Fruit fly (Drosophila melanogaster) whole organism, prepupa: ENCODE data around the gene nxf2.
"Not testable (repeated sequence)": the region's sequence is repeated elsewhere in the genome, so short reads cannot be mapped to it uniquely, and the experiment has no call there.

Experiments used
- CG10631 ChIP-seq: fragments of 200-800 bp; sonication (Bioruptor generic); optimal IDR thresholded peaks from 2 replicates; lab custom pipeline; 2016; ENCODE audit warnings: missing biosample characterization, missing genetic modification characterization
- CG11762 ChIP-seq: fragments of 200-800 bp; sonication (Bioruptor generic); optimal IDR thresholded peaks from 3 replicates; lab custom pipeline; 2016; ENCODE audit warnings: missing biosample characterization, missing genetic modification characterization; ENCODE audit not compliant: insufficient read depth
- CG11902 ChIP-seq: fragments of 200-800 bp; sonication (Bioruptor generic); optimal IDR thresholded peaks from 3 replicates; lab custom pipeline; 2016; ENCODE audit warnings: missing biosample characterization, missing genetic modification characterization
- CG15336 ChIP-seq: fragments of 200-800 bp; sonication (Bioruptor generic); IDR thresholded peaks from 2 replicates; pipeline ENCODE4 v1.3.6; 2022; ENCODE audit warnings: missing biosample characterization, missing genetic modification characterization
- CG1621 ChIP-seq: fragments of 200-800 bp; sonication (Bioruptor generic); optimal IDR thresholded peaks from 3 replicates; lab custom pipeline; 2018; ENCODE audit warnings: missing biosample characterization, mild to moderate bottlenecking, missing genetic modification characterization
- CG16779 ChIP-seq: fragments of 200-800 bp; sonication (Bioruptor generic); optimal IDR thresholded peaks from 3 replicates; lab custom pipeline; 2017; ENCODE audit warnings: missing biosample characterization, mild to moderate bottlenecking, missing genetic modification characterization
- CG32006 ChIP-seq: fragments of 200-800 bp; sonication (Bioruptor generic); optimal IDR thresholded peaks from 3 replicates; lab custom pipeline; 2017; ENCODE audit warnings: missing biosample characterization, mild to moderate bottlenecking, missing genetic modification characterization
- CG34406 ChIP-seq: fragments of 200-800 bp; sonication (Bioruptor generic); optimal IDR thresholded peaks from 3 replicates; lab custom pipeline; 2016; ENCODE audit warnings: missing biosample characterization, missing genetic modification characterization
- CG4318 ChIP-seq: fragments of 200-800 bp; sonication (Bioruptor generic); optimal IDR thresholded peaks from 3 replicates; lab custom pipeline; 2017; ENCODE audit warnings: missing biosample characterization, mild to moderate bottlenecking, missing genetic modification characterization
- CG6163 ChIP-seq: fragments of 200-800 bp; sonication (Bioruptor generic); IDR thresholded peaks from 3 replicates; pipeline ENCODE4 v1.3.6; 2022; ENCODE audit warnings: missing biosample characterization, missing genetic modification characterization
- CG6276 ChIP-seq: fragments of 200-800 bp; sonication (Bioruptor generic); optimal IDR thresholded peaks from 2 replicates; lab custom pipeline; 2017; ENCODE audit warnings: missing biosample characterization, mild to moderate bottlenecking, missing genetic modification characterization
- CG6792 ChIP-seq: fragments of 200-800 bp; sonication (Bioruptor generic); optimal IDR thresholded peaks from 3 replicates; lab custom pipeline; 2016; ENCODE audit warnings: missing biosample characterization, missing genetic modification characterization
- CG6854 ChIP-seq: fragments of 200-800 bp; sonication (Bioruptor generic); optimal IDR thresholded peaks from 2 replicates; lab custom pipeline; 2017; ENCODE audit warnings: missing biosample characterization, mild to moderate bottlenecking, missing genetic modification characterization
- CG7368 ChIP-seq: fragments of 200-800 bp; sonication (Bioruptor generic); optimal IDR thresholded peaks from 3 replicates; lab custom pipeline; 2016; ENCODE audit warnings: missing biosample characterization, missing genetic modification characterization
- CG8119 ChIP-seq: fragments of 200-800 bp; sonication (Bioruptor generic); IDR thresholded peaks from 3 replicates; pipeline ENCODE4 v1.3.6; 2022; ENCODE audit warnings: missing biosample characterization, missing genetic modification characterization
- CG8319 ChIP-seq: fragments of 200-800 bp; sonication (Bioruptor generic); optimal IDR thresholded peaks from 3 replicates; lab custom pipeline; 2016; ENCODE audit warnings: missing biosample characterization, missing genetic modification characterization
- CG8632 ChIP-seq: fragments of 200-800 bp; sonication (Bioruptor generic); optimal IDR thresholded peaks from 3 replicates; lab custom pipeline; 2016; ENCODE audit warnings: missing biosample characterization, missing genetic modification characterization
- CG9139 ChIP-seq: fragments of 200-800 bp; sonication (Bioruptor generic); optimal IDR thresholded peaks from 3 replicates; lab custom pipeline; 2017; ENCODE audit warnings: missing biosample characterization, mild to moderate bottlenecking, missing genetic modification characterization
- Eip75B ChIP-seq: fragments of 200-800 bp; sonication (Bioruptor generic); optimal IDR thresholded peaks from 3 replicates; lab custom pipeline; 2016; ENCODE audit warnings: missing biosample characterization, missing genetic modification characterization
- Eip78C ChIP-seq: fragments of 200-800 bp; sonication (Bioruptor generic); peaks from one replicate; lab custom pipeline; 2016; ENCODE audit warnings: missing biosample characterization, missing genetic modification characterization
- Eip93F ChIP-seq: fragments of 200-800 bp; sonication (Bioruptor generic); optimal IDR thresholded peaks from 2 replicates; lab custom pipeline; 2016; ENCODE audit warnings: missing biosample characterization, mild to moderate bottlenecking, missing genetic modification characterization
- Ets96B ChIP-seq: fragments of 200-800 bp; optimal IDR thresholded peaks from 2 replicates; lab custom pipeline; 2019; ENCODE audit warnings: missing biosample characterization, mild to moderate bottlenecking, missing genetic modification characterization, moderate library complexity
- Lpt ChIP-seq: fragments of 200-800 bp; sonication (Bioruptor generic); optimal IDR thresholded peaks from 3 replicates; lab custom pipeline; 2016; ENCODE audit warnings: missing biosample characterization, missing genetic modification characterization
- Met ChIP-seq: fragments of 200-800 bp; sonication (Bioruptor generic); optimal IDR thresholded peaks from 3 replicates; lab custom pipeline; 2016; ENCODE audit warnings: missing biosample characterization, missing genetic modification characterization
- Smox ChIP-seq: fragments of 200-800 bp; sonication (Bioruptor generic); optimal IDR thresholded peaks from 3 replicates; lab custom pipeline; 2016; ENCODE audit warnings: missing biosample characterization, missing genetic modification characterization
- Sox102F ChIP-seq: fragments of 200-800 bp; sonication (Bioruptor generic); optimal IDR thresholded peaks from 2 replicates; lab custom pipeline; 2016; ENCODE audit warnings: missing biosample characterization, mild to moderate bottlenecking, missing genetic modification characterization
- Sox14 ChIP-seq: fragments of 200-800 bp; sonication (Bioruptor generic); optimal IDR thresholded peaks from 3 replicates; lab custom pipeline; 2016; ENCODE audit warnings: missing biosample characterization, missing genetic modification characterization
- achi ChIP-seq: fragments of 200-800 bp; sonication (Bioruptor generic); optimal IDR thresholded peaks from 3 replicates; lab custom pipeline; 2016; ENCODE audit warnings: missing biosample characterization, missing genetic modification characterization
- acj6 ChIP-seq: fragments of 200-800 bp; sonication (Bioruptor generic); optimal IDR thresholded peaks from 3 replicates; lab custom pipeline; 2016; ENCODE audit warnings: missing biosample characterization, missing genetic modification characterization
- dsx ChIP-seq: fragments of 200-800 bp; optimal IDR thresholded peaks from 3 replicates; lab custom pipeline; 2019; ENCODE audit warnings: missing biosample characterization, mild to moderate bottlenecking, missing genetic modification characterization, moderate library complexity; ENCODE audit not compliant: poor library complexity, severe bottlenecking
- eg ChIP-seq: fragments of 200-800 bp; sonication (Bioruptor generic); IDR thresholded peaks from 3 replicates; pipeline ENCODE4 v1.3.6; 2022; ENCODE audit warnings: missing biosample characterization, missing genetic modification characterization
- esn ChIP-seq: fragments of 200-800 bp; sonication (Bioruptor generic); optimal IDR thresholded peaks from 2 replicates; lab custom pipeline; 2016; ENCODE audit warnings: missing biosample characterization, mild to moderate bottlenecking, missing genetic modification characterization, moderate library complexity
- fkh ChIP-seq: fragments of 200-800 bp; sonication (Bioruptor generic); optimal IDR thresholded peaks from 3 replicates; lab custom pipeline; 2017; ENCODE audit warnings: missing biosample characterization, mild to moderate bottlenecking, missing genetic modification characterization, moderate library complexity
- lz ChIP-seq: fragments of 200-800 bp; sonication (Bioruptor generic); optimal IDR thresholded peaks from 3 replicates; lab custom pipeline; 2016; ENCODE audit warnings: missing biosample characterization, missing genetic modification characterization
- salr ChIP-seq, 2 experiments: fragments of 200-800 bp; sonication (Bioruptor generic); optimal IDR thresholded peaks; 3 replicates each; lab custom pipeline; 2016 to 2018; ENCODE audit warnings: missing biosample characterization in 2 of 2, missing genetic modification characterization in 2 of 2, mild to moderate bottlenecking in 1 of 2
- ss ChIP-seq, 2 experiments: fragments of 200-800 bp; sonication (Bioruptor generic); optimal IDR thresholded peaks; 2 replicates in 1 of 2; 3 replicates in 1 of 2; lab custom pipeline; 2017 to 2018; ENCODE audit warnings: mild to moderate bottlenecking in 2 of 2, missing biosample characterization in 2 of 2, missing genetic modification characterization in 2 of 2, moderate library complexity in 1 of 2
- svp ChIP-seq: fragments of 200-800 bp; sonication (Bioruptor generic); peaks from one replicate; lab custom pipeline; 2016; ENCODE audit warnings: missing biosample characterization, missing genetic modification characterization
- topi ChIP-seq: fragments of 200-800 bp; sonication (Bioruptor generic); optimal IDR thresholded peaks from 3 replicates; lab custom pipeline; 2016; ENCODE audit warnings: missing biosample characterization, missing genetic modification characterization
- vri ChIP-seq: fragments of 200-800 bp; sonication (Bioruptor generic); optimal IDR thresholded peaks from 3 replicates; lab custom pipeline; 2016; ENCODE audit warnings: missing biosample characterization, mild to moderate bottlenecking, missing genetic modification characterization

nxf2 gene

dm6 chr3L:16574307-16574946 lies 5.7 kb downstream of the nxf2 start, which contains the start of gene mbf1 (continued):
- TF ChIP-seq Eip75B (GFP tag; lab: Kevin White, UChicago) = no peak
- TF ChIP-seq CG11762 (GFP tag; lab: Kevin White, UChicago) = no peak
- no peak for TF ChIP-seq CG32006
- TF ChIP-seq CG1621 (tag; lab: Kevin White, UChicago) = no peak
- peak; percentile 20 for TF ChIP-seq esn
- TF ChIP-seq CG7368 = no peak

dm6 chr3L:16573234-16573633 lies 6.9 kb downstream of the nxf2 start, which contains the start of gene Mipp1:
Mipp1 (minus strand) TSS chr3L:16573334.
- TF ChIP-seq CG9139 (GFP tag; lab: Kevin White, UChicago); CG6163 (GFP tag; lab: Robert Waterston, UW); svp (GFP tag; lab: Kevin White, UChicago): not testable (repeated sequence)

- TF ChIP-seq Sox14 = no peak
- no peak for TF ChIP-seq CG11762 (GFP tag; lab: Kevin White, UChicago)
- peak; percentile 54 for TF ChIP-seq fkh (GFP tag; lab: Kevin White, UChicago)
- no peak for TF ChIP-seq lz
- TF ChIP-seq vri (GFP tag; lab: Kevin White, UChicago) = peak; percentile 37
These were observed 7.9 kb downstream of the nxf2 start for dm6 chr3L:16572208-16572607.

dm6 chr3L:16571739-16572063 lies 8.4 kb downstream of the nxf2 start:
- no peak for TF ChIP-seq CG11902 (GFP tag; lab: Kevin White, UChicago)
- no peak for TF ChIP-seq ss (GFP tag; optimal IDR thresholded peaks at IDR 0.05; lab: Kevin White, UChicago)
- TF ChIP-seq CG9139 (GFP tag; lab: Kevin White, UChicago) = no peak
- no peak for TF ChIP-seq Eip78C (GFP tag; lab: Kevin White, UChicago)
- no peak for TF ChIP-seq topi (GFP tag; lab: Kevin White, UChicago)
- TF ChIP-seq Eip93F = no peak
- TF ChIP-seq vri (GFP tag; lab: Kevin White, UChicago) = no peak
- TF ChIP-seq Met = no peak
- no peak for TF ChIP-seq Sox102F (GFP tag; lab: Kevin White, UChicago)
- no peak for TF ChIP-seq CG4318 (GFP tag; lab: Kevin White, UChicago)
- TF ChIP-seq CG8632 (GFP tag; lab: Kevin White, UChicago) = no peak
- no peak for TF ChIP-seq Smox (GFP tag; lab: Kevin White, UChicago)
- no peak for TF ChIP-seq eg
- no peak for TF ChIP-seq achi
- TF ChIP-seq acj6 (GFP tag; lab: Kevin White, UChicago) = no peak
- TF ChIP-seq CG6854 (GFP tag; lab: Kevin White, UChicago) = no peak
- no peak for TF ChIP-seq CG8319 (GFP tag; lab: Kevin White, UChicago)

dm6 chr3L:16571014-16571738 lies 8.9 kb downstream of the nxf2 start:
- TF ChIP-seq Eip78C (GFP tag; lab: Kevin White, UChicago) (peak; percentile 35), CG8319 (GFP tag; lab: Kevin White, UChicago) (no peak), CG6163 (GFP tag; lab: Robert Waterston, UW) (no peak), dsx (GFP tag; lab: Kevin White, UChicago) (no peak), vri (GFP tag; lab: Kevin White, UChicago) (no peak), svp (GFP tag; lab: Kevin White, UChicago) (no peak), CG6792 (no peak), CG16779 (tag; lab: Kevin White, UChicago) (no peak), salr (GFP tag; optimal IDR thresholded peaks at IDR 0.05; lab: Kevin White, UChicago) (no peak), lz (no peak), esn (no peak), Eip93F (no peak), CG8119 (GFP tag; lab: Robert Waterston, UW) (peak; percentile 40; the same call in 1 of the 3 replicates), CG7368 (no peak), CG15336 (GFP tag; lab: Robert Waterston, UW) (0 out of 2 replicates have a peak, but pooled peaks have one; percentile 22), Eip75B (GFP tag; lab: Kevin White, UChicago) (no peak), CG34406 (GFP tag; lab: Kevin White, UChicago) (no peak), achi (no peak), CG6276 (GFP tag; lab: Kevin White, UChicago) (no peak), Lpt (GFP tag; lab: Kevin White, UChicago) (no peak), Ets96B (tag; lab: Kevin White, UChicago) (no peak), Met (no peak), CG10631 (GFP tag; lab: Kevin White, UChicago) (no peak)
